Worm (Caenorhabditis elegans) whole organism, L1 larva: ENCODE data around the gene T27D12.1.

Source experiments
- C04F5.9 ChIP-seq: sonication (generic microtip); optimal IDR thresholded peaks from 2 replicates; lab custom pipeline; 2016; ENCODE audit warnings: missing genetic modification characterization, missing compliant biosample characterization
- C16A3.4 ChIP-seq: fragments of 150-350 bp; optimal IDR thresholded peaks from 2 replicates; lab custom pipeline; 2014; ENCODE audit warnings: missing biosample characterization, missing genetic modification characterization
- Y116A8C.19 ChIP-seq: sonication (generic microtip); optimal IDR thresholded peaks from 2 replicates; lab custom pipeline; 2016; ENCODE audit warnings: missing compliant biosample characterization, missing genetic modification characterization, borderline replicate concordance
- aha-1 ChIP-seq: fragments of 150-350 bp; optimal IDR thresholded peaks from 2 replicates; lab custom pipeline; 2014; ENCODE audit warnings: missing biosample characterization, missing genetic modification characterization
- blmp-1 ChIP-seq: fragments of 150-350 bp; optimal IDR thresholded peaks from 2 replicates; lab custom pipeline; 2014; ENCODE audit warnings: missing biosample characterization, missing genetic modification characterization
- ceh-63 ChIP-seq: fragments of 200-800 bp; sonication (Bioruptor generic); optimal IDR thresholded peaks from 2 replicates; lab custom pipeline; 2018; ENCODE audit warnings: mild to moderate bottlenecking, missing genetic modification characterization, missing compliant biosample characterization
- ceh-8 ChIP-seq: fragments of 200-800 bp; sonication (Bioruptor generic); optimal IDR thresholded peaks from 2 replicates; lab custom pipeline; 2018; ENCODE audit warnings: mild to moderate bottlenecking, missing genetic modification characterization, moderate library complexity, missing compliant biosample characterization
- ceh-88 ChIP-seq: fragments of 200-800 bp; sonication (Bioruptor generic); IDR thresholded peaks from 2 replicates; pipeline ENCODE4 v1.3.6; 2022; ENCODE audit warnings: missing genetic modification characterization, missing compliant biosample characterization
- dpl-1 ChIP-seq, 3 experiments: fragments of 150-350 bp in 2 of 3; sonication (generic microtip) in 1 of 3; optimal IDR thresholded peaks; 2 replicates each; lab custom pipeline; 2014 to 2017; ENCODE audit warnings: missing biosample characterization in 3 of 3, missing genetic modification characterization in 3 of 3, missing genetic modification reagents in 3 of 3
- dsc-1 ChIP-seq: sonication (generic microtip); optimal IDR thresholded peaks from 2 replicates; lab custom pipeline; 2016; ENCODE audit warnings: mild to moderate bottlenecking, missing genetic modification characterization, missing compliant biosample characterization
- efl-1 ChIP-seq, 4 experiments: fragments of 150-350 bp; optimal IDR thresholded peaks in 3 of 4; peaks in 1 of 4; 1 replicate in 1 of 4; 2 replicates in 3 of 4; lab custom pipeline; 2014; ENCODE audit warnings: missing biosample characterization in 2 of 4, missing genetic modification characterization in 2 of 4, missing genetic modification reagents in 2 of 4
- elt-3 ChIP-seq, 6 experiments: fragments of 150-350 bp in 1 of 6; sonication (generic microtip); optimal IDR thresholded peaks; 2 replicates each; lab custom pipeline; 2017 to 2018; ENCODE audit warnings: missing biosample characterization in 6 of 6, missing genetic modification characterization in 6 of 6, inconsistent platforms in 1 of 6
- ets-5 ChIP-seq: fragments of 200-800 bp; sonication (Bioruptor generic); IDR thresholded peaks from 2 replicates; pipeline ENCODE4 v1.3.6; 2022; ENCODE audit warnings: missing genetic modification characterization, missing compliant biosample characterization
- hlh-17 ChIP-seq: fragments of 200-800 bp; sonication (Bioruptor generic); optimal IDR thresholded peaks from 2 replicates; lab custom pipeline; 2018; ENCODE audit warnings: missing genetic modification characterization, mild to moderate bottlenecking, missing compliant biosample characterization, moderate library complexity, borderline replicate concordance
- hlh-4 ChIP-seq: sonication (generic microtip); optimal IDR thresholded peaks from 2 replicates; lab custom pipeline; 2016; ENCODE audit warnings: mild to moderate bottlenecking, missing genetic modification characterization, missing compliant biosample characterization
- irx-1 ChIP-seq: sonication (generic microtip); optimal IDR thresholded peaks from 2 replicates; lab custom pipeline; 2016; ENCODE audit warnings: missing genetic modification characterization, missing compliant biosample characterization
- lin-14 ChIP-seq: fragments of 200-800 bp; sonication (Bioruptor generic); optimal IDR thresholded peaks from 2 replicates; lab custom pipeline; 2018; ENCODE audit warnings: mild to moderate bottlenecking, missing genetic modification characterization, moderate library complexity, missing compliant biosample characterization
- lin-15B ChIP-seq: fragments of 150-350 bp; sonication (generic microtip); optimal IDR thresholded peaks from 3 replicates; lab custom pipeline; 2014; ENCODE audit warnings: missing biosample characterization, missing genetic modification characterization
- mab-9 ChIP-seq: fragments of 200-800 bp; sonication (Bioruptor generic); IDR thresholded peaks from 2 replicates; pipeline ENCODE4 v1.3.6; 2022; ENCODE audit warnings: missing genetic modification reagents, missing genetic modification characterization, missing compliant biosample characterization
- mdl-1 ChIP-seq, 2 experiments: fragments of 150-350 bp; optimal IDR thresholded peaks; 2 replicates each; lab custom pipeline; 2014 to 2017; ENCODE audit warnings: missing biosample characterization in 2 of 2, missing genetic modification characterization in 2 of 2, inconsistent platforms in 1 of 2
- mef-2 ChIP-seq: fragments of 150-350 bp; optimal IDR thresholded peaks from 2 replicates; lab custom pipeline; 2014; ENCODE audit warnings: missing biosample characterization, missing genetic modification characterization
- mep-1 ChIP-seq: fragments of 150-350 bp; optimal IDR thresholded peaks from 2 replicates; lab custom pipeline; 2014; ENCODE audit warnings: missing biosample characterization, missing genetic modification characterization
- nhr-19 ChIP-seq: fragments of 200-800 bp; sonication (Bioruptor generic); conservative IDR thresholded peaks from 2 replicates; pipeline ENCODE4 v1.3.6; 2022; ENCODE audit warnings: missing genetic modification characterization, missing compliant biosample characterization
- nhr-20 ChIP-seq: sonication (generic microtip); optimal IDR thresholded peaks from 2 replicates; lab custom pipeline; 2016; ENCODE audit warnings: mild to moderate bottlenecking, missing genetic modification characterization, missing compliant biosample characterization
- nhr-76 ChIP-seq: sonication (generic microtip); optimal IDR thresholded peaks from 2 replicates; lab custom pipeline; 2017; ENCODE audit warnings: missing biosample characterization, missing genetic modification characterization
- nhr-84 ChIP-seq: sonication (generic microtip); optimal IDR thresholded peaks from 2 replicates; lab custom pipeline; 2017; ENCODE audit warnings: missing biosample characterization, missing genetic modification characterization
- nhr-85 ChIP-seq: sonication (generic microtip); peaks from one replicate; lab custom pipeline; 2016; ENCODE audit warnings: missing genetic modification characterization, inconsistent platforms, missing compliant biosample characterization
- nhr-90 ChIP-seq: sonication (generic microtip); optimal IDR thresholded peaks from 2 replicates; lab custom pipeline; 2016; ENCODE audit warnings: mild to moderate bottlenecking, missing genetic modification characterization, missing compliant biosample characterization; ENCODE audit not compliant: poor library complexity
- rnt-1 ChIP-seq: sonication (generic microtip); optimal IDR thresholded peaks from 2 replicates; lab custom pipeline; 2016; ENCODE audit warnings: mild to moderate bottlenecking, missing genetic modification characterization, moderate library complexity, missing compliant biosample characterization
- skn-1 ChIP-seq: fragments of 150-350 bp; optimal IDR thresholded peaks from 2 replicates; lab custom pipeline; 2014; ENCODE audit warnings: missing biosample characterization, missing genetic modification characterization
- snpc-4 ChIP-seq: fragments of 150-350 bp; optimal IDR thresholded peaks from 2 replicates; lab custom pipeline; 2014; ENCODE audit warnings: missing biosample characterization, missing genetic modification characterization
- snu-23 ChIP-seq: sonication (generic microtip); optimal IDR thresholded peaks from 2 replicates; lab custom pipeline; 2016; ENCODE audit warnings: missing genetic modification characterization, missing compliant biosample characterization
- swsn-7 ChIP-seq: sonication (generic microtip); optimal IDR thresholded peaks from 2 replicates; lab custom pipeline; 2016; ENCODE audit warnings: missing genetic modification characterization, missing compliant biosample characterization
- tbx-2 ChIP-seq: sonication (generic microtip); optimal IDR thresholded peaks from 2 replicates; lab custom pipeline; 2016; ENCODE audit warnings: missing genetic modification characterization, missing compliant biosample characterization
- unc-30 ChIP-seq: sonication (generic microtip); optimal IDR thresholded peaks from 2 replicates; lab custom pipeline; 2017; ENCODE audit warnings: missing biosample characterization, missing genetic modification characterization
- unc-62 ChIP-seq: fragments of 150-350 bp; optimal IDR thresholded peaks from 2 replicates; lab custom pipeline; 2014; ENCODE audit warnings: missing biosample characterization, missing genetic modification reagents, missing genetic modification characterization
- unc-86 ChIP-seq: sonication (generic microtip); optimal IDR thresholded peaks from 2 replicates; lab custom pipeline; 2016; ENCODE audit warnings: missing genetic modification characterization, missing compliant biosample characterization
- zip-4 ChIP-seq: fragments of 200-800 bp; sonication (Bioruptor generic); optimal IDR thresholded peaks from 2 replicates; lab custom pipeline; 2018; ENCODE audit warnings: mild to moderate bottlenecking, missing genetic modification characterization, moderate library complexity, missing compliant biosample characterization
- ztf-11 ChIP-seq, 2 experiments: sonication (generic microtip); optimal IDR thresholded peaks; 2 replicates each; lab custom pipeline; 2016 to 2017; ENCODE audit warnings: missing genetic modification characterization in 2 of 2, missing biosample characterization in 1 of 2, missing compliant biosample characterization in 1 of 2

T27D12.1 gene

DNA sequence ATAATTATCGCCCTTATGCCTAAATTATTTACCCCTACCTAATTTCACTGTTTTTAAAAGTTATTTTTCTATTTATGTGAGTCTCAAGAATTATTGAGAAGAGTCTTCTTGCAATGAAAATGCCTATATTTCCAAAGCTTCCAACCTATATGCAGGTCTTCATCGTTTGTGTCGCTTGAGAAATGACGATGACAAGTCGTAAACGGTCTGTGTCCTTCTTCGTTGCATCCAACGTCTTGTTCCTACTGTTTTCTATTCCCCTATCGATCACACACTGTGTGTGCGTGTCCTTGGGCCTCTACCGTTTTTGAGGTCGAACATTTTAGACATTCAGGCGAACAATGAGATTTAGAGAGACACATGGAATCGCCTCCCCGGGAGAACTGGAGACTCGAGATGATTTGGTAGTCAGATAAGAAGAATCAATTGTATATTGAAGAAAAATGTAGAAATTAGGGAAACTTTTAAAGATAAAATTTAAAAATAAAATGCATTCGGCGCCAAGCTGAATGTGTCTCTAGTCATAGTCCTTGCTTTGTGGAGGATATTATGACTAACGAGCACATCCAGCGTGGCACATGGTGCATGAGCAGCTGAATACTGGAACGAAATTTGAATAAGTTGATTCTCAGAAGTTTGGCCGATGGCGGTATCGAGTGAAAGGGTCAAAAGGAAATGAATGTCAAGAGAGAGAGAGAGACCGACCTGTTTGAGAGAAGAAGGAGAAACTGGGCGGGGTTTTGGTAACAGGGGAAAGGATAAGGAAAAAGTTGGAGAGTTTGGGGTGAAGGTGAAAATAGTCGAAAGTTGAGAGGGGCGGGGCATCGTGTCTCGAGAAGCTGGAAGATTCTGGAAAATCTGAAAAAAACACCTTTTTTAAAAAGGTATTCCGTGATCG lies 38.3 kb downstream of the T27D12.1 start (continued):
- TF ChIP-seq blmp-1 (tag; lab: Kevin White, UChicago) (peak; percentile 99), unc-62 (no peak), rnt-1 (tag; lab: Kevin White, UChicago) (peak; percentile 12), ceh-63 (GFP tag; lab: Kevin White, UChicago) (no peak), mdl-1 (tag; optimal IDR thresholded peaks at IDR 0.05; lab: Kevin White, UChicago) (no peak), mef-2 (tag; lab: Kevin White, UChicago) (no peak), ets-5 (GFP tag; lab: Robert Waterston, UW) (no peak)

DNA sequence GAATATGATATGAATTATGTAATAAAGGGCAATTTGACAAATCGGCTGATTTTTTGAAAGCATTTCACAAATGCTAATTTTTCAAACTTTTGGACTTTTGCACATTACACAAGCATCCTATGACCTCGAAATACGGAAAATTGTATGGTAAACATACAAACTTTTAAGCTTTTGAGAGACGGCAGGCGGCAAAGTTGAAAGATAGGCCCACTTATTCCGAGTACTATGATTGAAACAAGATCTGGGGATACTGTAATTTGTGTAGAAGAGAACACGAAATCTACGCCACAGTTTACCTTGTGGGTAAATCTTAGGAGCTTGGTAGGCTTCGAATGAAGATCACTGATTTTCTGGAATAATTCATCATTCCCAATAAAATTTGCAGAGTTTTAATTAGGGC lies 41.2 kb downstream of the T27D12.1 start, which contains the start of gene ZK930.6:
Gene ZK930.6, plus strand, starts transcription at position 301 of the 400 bp plus-strand sequence.
- TF ChIP-seq ceh-8 (GFP tag; lab: Kevin White, UChicago) (no peak), nhr-20 (tag; lab: Kevin White, UChicago) (no peak), mab-9 (no peak), hlh-4 (tag; lab: Kevin White, UChicago) (no peak), lin-15B (tag; lab: Kevin White, UChicago) (no peak)

DNA sequence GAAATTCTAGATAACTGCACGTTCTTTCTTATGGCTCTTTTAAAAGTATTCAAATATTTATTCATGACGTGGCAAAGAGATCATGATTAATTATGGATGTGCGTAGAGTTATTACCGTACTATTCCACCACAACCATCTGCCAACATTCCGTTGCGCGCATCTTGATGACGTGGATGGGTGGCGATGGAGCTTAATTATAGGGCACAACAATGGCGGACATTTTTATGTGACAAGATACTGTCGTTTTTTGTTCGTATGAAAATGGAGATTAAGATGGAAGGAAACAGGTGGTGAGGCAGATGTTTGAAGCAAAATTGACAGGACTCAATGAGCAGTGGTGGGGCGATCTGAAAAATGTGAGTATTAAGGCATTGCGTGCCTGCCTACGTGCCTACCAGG lies 45.3 kb downstream of the T27D12.1 start:
- TF ChIP-seq skn-1 (tag; lab: Kevin White, UChicago) (no peak), efl-1 (optimal IDR thresholded peaks at IDR 0.05; lab: Kevin White, UChicago) (no peak), efl-1 (GFP tag; optimal IDR thresholded peaks at IDR 0.05 in 1 of 2; lab: Kevin White, UChicago) (peak in 1 of 2 experiments; percentile 17), tbx-2 (tag; lab: Kevin White, UChicago) (peak; percentile 25), nhr-85 (tag; lab: Kevin White, UChicago) (no peak), unc-86 (peak; percentile 45), mab-9 (no peak), nhr-76 (tag; lab: Kevin White, UChicago) (no peak), unc-30 (no peak), zip-4 (GFP tag; lab: Kevin White, UChicago) (no peak), dsc-1 (tag; lab: Kevin White, UChicago) (no peak), ztf-11 (tag; optimal IDR thresholded peaks at IDR 0.05; lab: Kevin White, UChicago) (peak in 1 of 2 experiments; percentile 86)
- TF ChIP-seq, all 84 proteins: peak for 4

DNA sequence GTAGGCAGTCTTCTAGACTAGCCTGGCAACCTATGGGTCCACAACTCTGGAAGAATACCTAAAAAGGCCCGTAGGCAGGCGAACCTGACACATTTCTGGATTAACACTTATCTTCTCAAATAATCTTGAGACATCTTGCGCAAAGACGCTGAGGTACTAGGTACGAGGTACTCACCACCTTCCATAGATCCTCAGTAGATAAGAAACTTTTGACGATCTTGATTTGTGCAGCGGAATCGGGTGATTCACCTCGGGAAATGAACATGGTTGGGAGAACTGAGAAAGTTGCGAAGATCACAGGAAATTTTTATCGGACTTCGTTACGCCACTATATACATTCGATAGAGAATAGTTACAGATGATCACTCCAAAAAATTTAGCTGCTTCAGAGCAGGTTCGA lies 45.7 kb downstream of the T27D12.1 start:
- no peak for TF ChIP-seq nhr-84 (tag; lab: Kevin White, UChicago)
- peak; percentile 27 for TF ChIP-seq lin-14
- peak; percentile 69 for TF ChIP-seq nhr-85 (tag; lab: Kevin White, UChicago)
- TF ChIP-seq rnt-1 (tag; lab: Kevin White, UChicago): no peak
- TF ChIP-seq elt-3 (tag; optimal IDR thresholded peaks at IDR 0.05; lab: Kevin White, UChicago): no peak
- TF ChIP-seq, all 84 proteins: peak for 2

DNA sequence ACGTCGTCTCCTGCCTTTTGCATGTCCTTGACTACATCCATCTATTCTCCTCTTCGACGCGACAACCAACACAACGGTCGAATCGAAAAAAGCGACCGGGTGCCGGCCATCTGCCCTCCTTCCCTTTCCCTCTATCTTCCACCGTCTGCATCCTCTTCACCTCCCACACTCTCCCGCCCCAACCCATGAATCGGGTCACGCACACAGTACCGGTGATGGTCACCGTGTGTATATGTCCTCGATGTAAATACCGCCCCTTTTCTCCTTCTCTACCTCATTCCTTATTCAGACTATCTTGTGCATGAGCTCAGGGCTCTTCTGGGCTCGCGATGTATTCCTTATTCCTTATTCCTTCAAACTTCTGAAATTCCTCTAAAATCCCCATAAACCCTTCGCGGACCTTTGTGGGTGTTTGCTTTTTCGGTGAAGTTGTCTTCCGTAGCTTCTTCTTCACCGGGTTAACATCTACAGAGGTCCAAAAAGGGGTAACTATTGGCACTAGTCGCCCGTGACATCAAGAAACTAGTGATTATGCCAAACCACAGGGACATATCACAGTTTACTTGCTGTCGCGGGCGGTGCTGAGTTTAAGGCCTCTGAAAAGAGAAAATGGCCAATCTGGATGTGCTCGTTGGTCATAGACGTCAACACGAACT lies 47.1 kb downstream of the T27D12.1 start:
- peak; percentile 4 for TF ChIP-seq mep-1 (tag; lab: Kevin White, UChicago)
- TF ChIP-seq irx-1 (tag; lab: Kevin White, UChicago): no peak
- TF ChIP-seq C04F5.9 (tag; lab: Kevin White, UChicago): no peak
- peak; percentile 54 for TF ChIP-seq nhr-20 (tag; lab: Kevin White, UChicago)
- TF ChIP-seq tbx-2 (tag; lab: Kevin White, UChicago): peak; percentile 2
- no peak for TF ChIP-seq zip-4 (GFP tag; lab: Kevin White, UChicago)
- no peak for TF ChIP-seq ceh-88
- no peak for TF ChIP-seq efl-1 (optimal IDR thresholded peaks at IDR 0.05; lab: Kevin White, UChicago)
- peak in 1 of 2 experiments; percentile 92 for TF ChIP-seq efl-1 (GFP tag; optimal IDR thresholded peaks at IDR 0.05 in 1 of 2; lab: Kevin White, UChicago)
- peak; percentile 55 for TF ChIP-seq snu-23
- no peak for TF ChIP-seq Y116A8C.19
- TF ChIP-seq unc-86: no peak
- peak; percentile 83 for TF ChIP-seq nhr-85 (tag; lab: Kevin White, UChicago)
- TF ChIP-seq aha-1: no peak
- TF ChIP-seq snpc-4 (tag; lab: Kevin White, UChicago): no peak
- TF ChIP-seq ztf-11 (tag; optimal IDR thresholded peaks at IDR 0.05; lab: Kevin White, UChicago): peak in 1 of 2 experiments; percentile 50
- no peak for TF ChIP-seq hlh-17
- TF ChIP-seq dsc-1 (tag; lab: Kevin White, UChicago): no peak
- TF ChIP-seq nhr-90 (tag; lab: Kevin White, UChicago): peak; percentile 33
- TF ChIP-seq dpl-1 (GFP tag; optimal IDR thresholded peaks at IDR 0.05; lab: Kevin White, UChicago): peak in 2 of 3 experiments; percentile 10 to 13
- peak; percentile 26 for TF ChIP-seq C16A3.4 (tag; lab: Kevin White, UChicago)
- TF ChIP-seq nhr-19: 0 out of 2 replicates have a peak, but pooled peaks have one; percentile 7
- TF ChIP-seq swsn-7 (tag; lab: Kevin White, UChicago): peak; percentile 18
- peak; percentile 24 for TF ChIP-seq rnt-1 (tag; lab: Kevin White, UChicago)
